Fruit fly (Drosophila melanogaster) whole organism, embryonic: ENCODE data around the gene dpr7.

Experiments used
- CG13424 ChIP-seq: fragments of 200-800 bp; sonication (Bioruptor generic); optimal IDR thresholded peaks from 2 replicates; lab custom pipeline; 2019; ENCODE audit warnings: missing biosample characterization, mild to moderate bottlenecking, missing genetic modification characterization, moderate library complexity
- CG16813 ChIP-seq: fragments of 200-800 bp; sonication (Bioruptor generic); IDR thresholded peaks from 3 replicates; pipeline ENCODE4 v1.3.6; 2022; ENCODE audit warnings: missing biosample characterization, missing genetic modification characterization; ENCODE audit not compliant: partially characterized antibody
- CG17802 ChIP-seq: fragments of 200-800 bp; sonication (Bioruptor generic); optimal IDR thresholded peaks from 2 replicates; lab custom pipeline; 2018; ENCODE audit warnings: missing biosample characterization, mild to moderate bottlenecking, missing genetic modification characterization, moderate library complexity
- D ChIP-seq, 2 experiments: fragments of 200-800 bp in 1 of 2; fragments of >200 bp in 1 of 2; sonication (Bioruptor generic) in 1 of 2; optimal IDR thresholded peaks; 2 replicates in 1 of 2; 3 replicates in 1 of 2; lab custom pipeline; 2017; ENCODE audit warnings: mild to moderate bottlenecking in 1 of 2, missing biosample characterization in 1 of 2, missing genetic modification characterization in 1 of 2, missing genetic modification reagents in 1 of 2
- Dek ChIP-seq: fragments of 200-800 bp; sonication (Bioruptor generic); optimal IDR thresholded peaks from 3 replicates; lab custom pipeline; 2019; ENCODE audit warnings: missing biosample characterization, mild to moderate bottlenecking, missing genetic modification characterization, moderate library complexity
- Gug ChIP-seq: fragments of 200-800 bp; sonication (Bioruptor generic); IDR thresholded peaks from 4 replicates; pipeline ENCODE4 v1.3.6; 2022; ENCODE audit warnings: missing biosample characterization, missing genetic modification characterization
- gro ChIP-seq: fragments of 200-800 bp; sonication (Bioruptor generic); optimal IDR thresholded peaks from 2 replicates; lab custom pipeline; 2016; ENCODE audit warnings: missing biosample characterization, missing genetic modification characterization
- rib ChIP-seq: fragments of 200-800 bp; sonication (Bioruptor generic); IDR thresholded peaks from 2 replicates; pipeline ENCODE4 v1.3.6; 2022; ENCODE audit warnings: missing biosample characterization, missing genetic modification characterization

- TF ChIP-seq CG13424 (tag; lab: Kevin White, UChicago), result no peak
- TF ChIP-seq CG16813 (GFP tag; lab: Robert Waterston, UW), result no peak
- TF ChIP-seq Dek (tag; lab: Kevin White, UChicago), result no peak
- no peak for TF ChIP-seq gro (GFP tag; lab: Kevin White, UChicago)
- no peak for TF ChIP-seq CG17802 (tag; lab: Kevin White, UChicago)
- no peak for TF ChIP-seq Gug
- TF ChIP-seq rib (GFP tag; lab: Robert Waterston, UW), result no peak
- TF ChIP-seq D (optimal IDR thresholded peaks at IDR 0.05; lab: Kevin White, UChicago), result no peak
- TF ChIP-seq D (GFP tag; optimal IDR thresholded peaks at IDR 0.05; lab: Kevin White, UChicago), result no peak
These were observed 21.6 kb upstream of the dpr7 start for dm6 chr4:274704-275103.
